Worm (Caenorhabditis elegans) whole organism, L3 larva: ENCODE results near the gene mrps-16.

Experiments
- R02D3.7 ChIP-seq: fragments of 150-350 bp; optimal IDR thresholded peaks from 2 replicates; lab custom pipeline; 2014; ENCODE audit warnings: missing biosample characterization, missing genetic modification characterization
- aly-2 ChIP-seq: fragments of 150-350 bp; optimal IDR thresholded peaks from 2 replicates; lab custom pipeline; 2014; ENCODE audit warnings: missing biosample characterization, missing genetic modification characterization
- ama-1 ChIP-seq: fragments of 150-350 bp; optimal IDR thresholded peaks from 2 replicates; lab custom pipeline; 2018
- egl-27 ChIP-seq: sonication (generic microtip); optimal IDR thresholded peaks from 4 replicates; lab custom pipeline; 2017; ENCODE audit warnings: missing biosample characterization, missing genetic modification reagents, missing genetic modification characterization
- egl-5 ChIP-seq: fragments of 150-350 bp; optimal IDR thresholded peaks from 2 replicates; lab custom pipeline; 2017; ENCODE audit warnings: missing biosample characterization, missing genetic modification reagents, missing genetic modification characterization, inconsistent platforms
- elt-2 ChIP-seq: sonication (generic microtip); optimal IDR thresholded peaks from 2 replicates; lab custom pipeline; 2016; ENCODE audit warnings: missing genetic modification reagents, mild to moderate bottlenecking, missing genetic modification characterization, missing compliant biosample characterization
- fkh-10 ChIP-seq: sonication (generic microtip); optimal IDR thresholded peaks from 2 replicates; lab custom pipeline; 2017; ENCODE audit warnings: missing biosample characterization, missing genetic modification reagents, missing genetic modification characterization
- fkh-2 ChIP-seq: fragments of 150-350 bp; optimal IDR thresholded peaks from 2 replicates; lab custom pipeline; 2014; ENCODE audit warnings: missing biosample characterization, missing genetic modification reagents, missing genetic modification characterization
- hmg-11 ChIP-seq: sonication (generic microtip); optimal IDR thresholded peaks from 2 replicates; lab custom pipeline; 2016; ENCODE audit warnings: missing genetic modification characterization, missing compliant biosample characterization
- jun-1 ChIP-seq: fragments of 150-350 bp; optimal IDR thresholded peaks from 2 replicates; lab custom pipeline; 2014; ENCODE audit warnings: missing biosample characterization, missing genetic modification reagents, missing genetic modification characterization
- lin-39 ChIP-seq: fragments of 150-350 bp; optimal IDR thresholded peaks from 2 replicates; lab custom pipeline; 2018; ENCODE audit warnings: missing biosample characterization, missing genetic modification reagents, missing genetic modification characterization
- mml-1 ChIP-seq: fragments of 150-350 bp; sonication (generic microtip); optimal IDR thresholded peaks from 3 replicates; lab custom pipeline; 2014; ENCODE audit warnings: missing biosample characterization, missing genetic modification characterization
- nhr-237 ChIP-seq: fragments of 150-350 bp; optimal IDR thresholded peaks from 2 replicates; lab custom pipeline; 2014; ENCODE audit warnings: missing biosample characterization, missing genetic modification characterization
- nhr-28 ChIP-seq: fragments of 150-350 bp; optimal IDR thresholded peaks from 2 replicates; lab custom pipeline; 2014; ENCODE audit warnings: missing biosample characterization, missing genetic modification characterization
- nhr-43 ChIP-seq: sonication (generic microtip); optimal IDR thresholded peaks from 2 replicates; lab custom pipeline; 2016; ENCODE audit warnings: mild to moderate bottlenecking, missing genetic modification characterization, missing compliant biosample characterization; ENCODE audit not compliant: poor library complexity, severe bottlenecking
- sea-2 ChIP-seq: fragments of 150-350 bp; sonication (generic microtip); optimal IDR thresholded peaks from 4 replicates; lab custom pipeline; 2014; ENCODE audit warnings: missing biosample characterization, missing genetic modification reagents, missing genetic modification characterization
- skn-1 ChIP-seq: fragments of 150-350 bp; optimal IDR thresholded peaks from 2 replicates; lab custom pipeline; 2014; ENCODE audit warnings: missing biosample characterization, missing genetic modification characterization
- tbx-2 ChIP-seq: sonication (generic microtip); optimal IDR thresholded peaks from 2 replicates; lab custom pipeline; 2016; ENCODE audit warnings: mild to moderate bottlenecking, missing genetic modification characterization, missing compliant biosample characterization
- unc-39 ChIP-seq: sonication (generic microtip); optimal IDR thresholded peaks from 4 replicates; lab custom pipeline; 2017; ENCODE audit warnings: missing biosample characterization, missing genetic modification characterization

Gene mrps-16

ce11 chrII:5522637-5523036, 48.5 kb downstream of the mrps-16 start, which contains the start of gene ZK177.11:
ZK177.11 (plus strand) TSS chrII:5522937.
- TF ChIP-seq fkh-2 (tag; lab: Kevin White, UChicago): no peak
- TF ChIP-seq nhr-237 (tag; lab: Kevin White, UChicago): no peak
- TF ChIP-seq egl-27: no peak
- no peak for TF ChIP-seq R02D3.7 (tag; lab: Kevin White, UChicago)
- TF ChIP-seq jun-1 (tag; lab: Kevin White, UChicago): no peak
- TF ChIP-seq hmg-11 (tag; lab: Kevin White, UChicago): no peak
- no peak for TF ChIP-seq tbx-2
- TF ChIP-seq elt-2 (tag; lab: Kevin White, UChicago): no peak
- no peak for TF ChIP-seq lin-39 (tag; lab: Kevin White, UChicago)
- no peak for TF ChIP-seq mml-1 (tag; lab: Kevin White, UChicago)
- no peak for TF ChIP-seq ama-1 (lab: Kevin White, UChicago)
- TF ChIP-seq fkh-10 (GFP tag; lab: Kevin White, UChicago): no peak
- no peak for TF ChIP-seq unc-39 (tag; lab: Kevin White, UChicago)
- TF ChIP-seq egl-5 (tag; lab: Kevin White, UChicago): no peak
- no peak for TF ChIP-seq aly-2 (tag; lab: Kevin White, UChicago)
- TF ChIP-seq skn-1 (tag; lab: Kevin White, UChicago): no peak
- no peak for TF ChIP-seq nhr-28 (tag; lab: Kevin White, UChicago)
- TF ChIP-seq sea-2 (GFP tag; lab: Kevin White, UChicago): no peak
- no peak for TF ChIP-seq nhr-43 (tag; lab: Kevin White, UChicago)
